Worm (Caenorhabditis elegans) whole organism, mixed stage, embryonic: ENCODE results near the gene fbxa-222.
"Not testable (repeated sequence)": the region's sequence is repeated elsewhere in the genome, so short reads cannot be mapped to it uniquely, and the experiment has no call there.

ENCODE experiments used
- M03D4.4 ChIP-seq: sonication (generic microtip); optimal IDR thresholded peaks from 2 replicates; lab custom pipeline; 2017; ENCODE audit warnings: mild to moderate bottlenecking, missing genetic modification characterization, missing compliant biosample characterization
- bed-3 ChIP-seq: fragments of 200-800 bp; sonication (Bioruptor generic); optimal IDR thresholded peaks from 3 replicates; lab custom pipeline; 2018; ENCODE audit warnings: mild to moderate bottlenecking, missing genetic modification characterization, moderate library complexity, missing compliant biosample characterization
- blmp-1 ChIP-seq: fragments of 150-350 bp; optimal IDR thresholded peaks from 2 replicates; lab custom pipeline; 2014; ENCODE audit warnings: missing biosample characterization, missing genetic modification characterization
- ceh-39 ChIP-seq: fragments of 150-350 bp; optimal IDR thresholded peaks from 2 replicates; lab custom pipeline; 2014; ENCODE audit warnings: missing biosample characterization, missing genetic modification characterization
- ces-1 ChIP-seq: fragments of 150-350 bp; optimal IDR thresholded peaks from 2 replicates; lab custom pipeline; 2014; ENCODE audit warnings: missing biosample characterization, missing genetic modification reagents, missing genetic modification characterization
- drap-1 ChIP-seq: fragments of 200-800 bp; sonication (Bioruptor generic); optimal IDR thresholded peaks from 3 replicates; lab custom pipeline; 2018; ENCODE audit warnings: mild to moderate bottlenecking, missing genetic modification characterization, missing compliant biosample characterization
- elt-1 ChIP-seq: sonication (generic microtip); optimal IDR thresholded peaks from 2 replicates; lab custom pipeline; 2017; ENCODE audit warnings: missing genetic modification characterization, mild to moderate bottlenecking, missing compliant biosample characterization, antibody characterized with exemption, moderate library complexity, borderline replicate concordance; ENCODE audit not compliant: insufficient read depth
- elt-3 ChIP-seq: fragments of 150-350 bp; optimal IDR thresholded peaks from 2 replicates; lab custom pipeline; 2014; ENCODE audit warnings: missing biosample characterization, missing genetic modification characterization
- flh-1 ChIP-seq: fragments of 200-800 bp; sonication (Bioruptor generic); optimal IDR thresholded peaks from 2 replicates; lab custom pipeline; 2018; ENCODE audit warnings: mild to moderate bottlenecking, missing genetic modification characterization, moderate library complexity, missing compliant biosample characterization
- ham-2 ChIP-seq: fragments of 200-800 bp; sonication (Bioruptor generic); optimal IDR thresholded peaks from 2 replicates; lab custom pipeline; 2018; ENCODE audit warnings: mild to moderate bottlenecking, missing genetic modification characterization, missing compliant biosample characterization
- hlh-1 ChIP-seq: fragments of 150-350 bp; optimal IDR thresholded peaks from 2 replicates; lab custom pipeline; 2014; ENCODE audit warnings: missing biosample characterization, missing genetic modification reagents, missing genetic modification characterization
- lin-13 ChIP-seq: fragments of 150-350 bp; optimal IDR thresholded peaks from 2 replicates; lab custom pipeline; 2014; ENCODE audit warnings: missing biosample characterization, missing genetic modification characterization
- mab-5 ChIP-seq: fragments of 150-350 bp; optimal IDR thresholded peaks from 2 replicates; lab custom pipeline; 2014; ENCODE audit warnings: missing biosample characterization, missing genetic modification characterization
- mep-1 ChIP-seq: fragments of 150-350 bp; optimal IDR thresholded peaks from 2 replicates; lab custom pipeline; 2017; ENCODE audit warnings: missing biosample characterization, missing genetic modification reagents, missing genetic modification characterization, inconsistent platforms
- nhr-12 ChIP-seq: fragments of 150-350 bp; optimal IDR thresholded peaks from 2 replicates; lab custom pipeline; 2014; ENCODE audit warnings: missing biosample characterization, missing genetic modification characterization
- nhr-237 ChIP-seq: fragments of 150-350 bp; optimal IDR thresholded peaks from 2 replicates; lab custom pipeline; 2014; ENCODE audit warnings: missing biosample characterization, missing genetic modification characterization
- nhr-28 ChIP-seq: fragments of 150-350 bp; optimal IDR thresholded peaks from 2 replicates; lab custom pipeline; 2014; ENCODE audit warnings: missing biosample characterization, missing genetic modification characterization
- nhr-76 ChIP-seq: sonication (generic microtip); optimal IDR thresholded peaks from 2 replicates; lab custom pipeline; 2017; ENCODE audit warnings: missing biosample characterization, missing genetic modification characterization
- pha-4 ChIP-seq: fragments of 150-350 bp; optimal IDR thresholded peaks from 2 replicates; lab custom pipeline; 2018; ENCODE audit warnings: missing biosample characterization, missing genetic modification reagents, missing genetic modification characterization
- unc-120 ChIP-seq: sonication (generic microtip); optimal IDR thresholded peaks from 2 replicates; lab custom pipeline; 2017; ENCODE audit warnings: missing genetic modification characterization, missing compliant biosample characterization; ENCODE audit not compliant: poor library complexity, severe bottlenecking
- unc-39 ChIP-seq: fragments of 150-350 bp; optimal IDR thresholded peaks from 2 replicates; lab custom pipeline; 2014; ENCODE audit warnings: missing biosample characterization, missing genetic modification characterization
- unc-62 ChIP-seq: fragments of 150-350 bp; optimal IDR thresholded peaks from 2 replicates; lab custom pipeline; 2014; ENCODE audit warnings: missing biosample characterization, missing genetic modification reagents, missing genetic modification characterization
- zip-8 ChIP-seq: fragments of 150-350 bp; optimal IDR thresholded peaks from 2 replicates; lab custom pipeline; 2014; ENCODE audit warnings: missing biosample characterization, missing genetic modification characterization
- ztf-11 ChIP-seq: fragments of 150-350 bp; optimal IDR thresholded peaks from 2 replicates; lab custom pipeline; 2014; ENCODE audit warnings: missing biosample characterization, missing genetic modification characterization

Gene fbxa-222

ce11 chrX:117080-117479 lies at the start of gene fbxa-222:
TSS of gene fbxa-222 (plus strand) at chrX:117380.
- TF ChIP-seq unc-120 (tag; lab: Kevin White, UChicago), result no peak
- no peak for TF ChIP-seq zip-8 (tag; lab: Kevin White, UChicago)
- no peak for TF ChIP-seq lin-13 (tag; lab: Kevin White, UChicago)
- no peak for TF ChIP-seq nhr-76 (tag; lab: Kevin White, UChicago)
- TF ChIP-seq mab-5, result no peak
- TF ChIP-seq elt-1 (tag; lab: Kevin White, UChicago), result no peak
- no peak for TF ChIP-seq nhr-12 (tag; lab: Kevin White, UChicago)
- TF ChIP-seq ceh-39, result no peak
- TF ChIP-seq ztf-11 (tag; lab: Kevin White, UChicago), result no peak
- TF ChIP-seq hlh-1 (tag; lab: Kevin White, UChicago), result no peak
- no peak for TF ChIP-seq M03D4.4 (tag; lab: Kevin White, UChicago)
- no peak for TF ChIP-seq unc-39 (tag; lab: Kevin White, UChicago)
- TF ChIP-seq nhr-237 (tag; lab: Kevin White, UChicago), result no peak
- TF ChIP-seq blmp-1 (tag; lab: Kevin White, UChicago), result no peak
- TF ChIP-seq, all 35 proteins: peak for 0

ce11 chrX:84602-85001 lies 32.6 kb upstream of the fbxa-222 start:
- TF ChIP-seq hlh-1 (tag; lab: Kevin White, UChicago), result no peak
- no peak for TF ChIP-seq unc-62 (GFP tag; lab: Kevin White, UChicago)
- no peak for TF ChIP-seq unc-120 (tag; lab: Kevin White, UChicago)
- no peak for TF ChIP-seq unc-39 (tag; lab: Kevin White, UChicago)
- no peak for TF ChIP-seq bed-3 (GFP tag; lab: Kevin White, UChicago)
- TF ChIP-seq mep-1 (tag; lab: Kevin White, UChicago), result no peak
- TF ChIP-seq drap-1 (GFP tag; lab: Kevin White, UChicago), result no peak
- no peak for TF ChIP-seq nhr-28
- TF ChIP-seq ces-1 (GFP tag; lab: Kevin White, UChicago), result no peak
- no peak for TF ChIP-seq M03D4.4 (tag; lab: Kevin White, UChicago)
- no peak for TF ChIP-seq ceh-39
- no peak for TF ChIP-seq zip-8 (tag; lab: Kevin White, UChicago)
- no peak for TF ChIP-seq mab-5

- peak; percentile 94 for TF ChIP-seq zip-8 (tag; lab: Kevin White, UChicago)
- no peak for TF ChIP-seq ham-2 (GFP tag; lab: Kevin White, UChicago)
Observed at ce11 chrX:88905-89304, 28.3 kb upstream of the fbxa-222 start.

ce11 chrX:104737-105136 lies 12.4 kb upstream of the fbxa-222 start, which contains the start of gene Y73B3A.4:
TSS of gene Y73B3A.4 (minus strand) at chrX:104777.
- TF ChIP-seq mep-1 (tag; lab: Kevin White, UChicago); nhr-237 (tag; lab: Kevin White, UChicago); flh-1 (GFP tag; lab: Kevin White, UChicago): not testable (repeated sequence)

- TF ChIP-seq unc-120, elt-3, nhr-12 (tag; lab: Kevin White, UChicago): not testable (repeated sequence)
Observed at ce11 chrX:108929-109328, 8.3 kb upstream of the fbxa-222 start, which contains the start of gene elk-2. TSS of gene elk-2 (minus strand) at chrX:109029.

ce11 chrX:114400-114799 lies 2.8 kb upstream of the fbxa-222 start, which contains the start of gene fbxa-221:
TSS of gene fbxa-221 (plus strand) at chrX:114700.
- not testable (repeated sequence) for TF ChIP-seq lin-13, pha-4, unc-39 (tag; lab: Kevin White, UChicago)

ce11 chrX:119363-119762 lies 2.2 kb downstream of the fbxa-222 start, which contains the start of gene fbxa-16:
TSS of gene fbxa-16 (plus strand) at chrX:119663.
- TF ChIP-seq nhr-76 (tag; lab: Kevin White, UChicago); nhr-12 (tag; lab: Kevin White, UChicago); unc-62 (GFP tag; lab: Kevin White, UChicago): not testable (repeated sequence)
